Worm (Caenorhabditis elegans): ENCODE measurements around the gene phlp-2.

- TF ChIP-seq egl-13 (tag; optimal IDR thresholded peaks at IDR 0.05) (no peak), ces-1 (GFP tag; optimal IDR thresholded peaks at IDR 0.05) (no peak), lir-3 (tag; optimal IDR thresholded peaks at IDR 0.05; ENCODE audit: poor library complexity) (no peak), jun-1 (tag; optimal IDR thresholded peaks at IDR 0.05) (no peak)
These were observed 34.2 kb downstream of the phlp-2 start, which contains the start of gene mrpl-21 for ce11 chrIII:4243461-4243860.
